Fruit fly (Drosophila melanogaster) Kc167 (cell line): Measurements from ENCODE around the gene smo.

Source experiments
- h ChIP-seq: fragments of >200 bp; optimal IDR thresholded peaks from 3 replicates; lab custom pipeline; 2018; ENCODE audit warnings: missing external identifiers
- psq ChIP-seq: fragments of >200 bp; optimal IDR thresholded peaks from 2 replicates; lab custom pipeline; 2017; ENCODE audit warnings: missing external identifiers

DNA sequence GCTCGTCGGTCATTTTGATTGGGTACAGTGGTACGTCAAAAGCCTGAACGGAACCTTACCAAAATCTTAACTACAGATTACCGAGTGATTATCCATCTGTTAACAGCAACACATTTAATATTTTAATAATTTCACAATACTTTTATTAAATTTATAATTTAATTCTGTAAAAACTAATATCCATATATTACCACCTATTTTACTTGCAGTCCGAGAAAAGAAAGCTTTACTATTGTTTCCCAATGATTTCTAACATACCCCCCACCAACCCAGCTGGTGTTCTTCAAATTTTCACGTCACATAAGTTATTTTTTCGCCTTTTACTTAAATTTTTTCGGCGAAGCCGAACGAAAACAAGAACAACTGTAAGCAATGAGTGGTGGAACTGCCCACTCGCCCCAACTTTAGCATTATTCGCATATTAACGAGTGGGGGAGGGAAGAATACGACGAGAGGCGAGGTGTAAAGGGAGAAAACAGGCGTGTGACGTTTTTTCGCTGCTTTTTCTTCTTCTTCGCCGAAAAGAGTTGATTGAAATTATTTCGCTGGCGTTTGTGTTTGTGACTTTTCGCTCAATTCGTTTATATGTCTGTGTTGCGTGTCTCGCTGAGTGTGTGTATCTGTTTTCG, 29.4 kb upstream of the smo start:
- TF ChIP-seq psq, result no peak
- no peak for TF ChIP-seq h (lab: Kevin White, UChicago)
